Worm (Caenorhabditis elegans) whole organism, L3 larva: ENCODE measurements around the gene F53A9.6.

Experiments
- R02D3.7 ChIP-seq: fragments of 150-350 bp; optimal IDR thresholded peaks from 2 replicates; lab custom pipeline; 2014; ENCODE audit warnings: missing biosample characterization, missing genetic modification characterization
- ceh-16 ChIP-seq: sonication (generic microtip); optimal IDR thresholded peaks from 2 replicates; lab custom pipeline; 2017; ENCODE audit warnings: missing biosample characterization, missing genetic modification characterization
- ceh-82 ChIP-seq: fragments of 150-350 bp; optimal IDR thresholded peaks from 2 replicates; lab custom pipeline; 2014; ENCODE audit warnings: missing biosample characterization, missing genetic modification characterization
- ceh-9 ChIP-seq: sonication (generic microtip); optimal IDR thresholded peaks from 2 replicates; lab custom pipeline; 2018; ENCODE audit warnings: missing biosample characterization, missing genetic modification characterization
- egl-5 ChIP-seq: fragments of 150-350 bp; optimal IDR thresholded peaks from 2 replicates; lab custom pipeline; 2017; ENCODE audit warnings: missing biosample characterization, missing genetic modification reagents, missing genetic modification characterization, inconsistent platforms
- elt-2 ChIP-seq: sonication (generic microtip); optimal IDR thresholded peaks from 2 replicates; lab custom pipeline; 2016; ENCODE audit warnings: missing genetic modification reagents, mild to moderate bottlenecking, missing genetic modification characterization, missing compliant biosample characterization
- eor-1 ChIP-seq, 2 experiments: fragments of 150-350 bp; optimal IDR thresholded peaks; 2 replicates each; lab custom pipeline; 2014 to 2018; ENCODE audit warnings: missing biosample characterization in 2 of 2, missing genetic modification characterization in 2 of 2
- hmg-11 ChIP-seq: sonication (generic microtip); optimal IDR thresholded peaks from 2 replicates; lab custom pipeline; 2016; ENCODE audit warnings: missing genetic modification characterization, missing compliant biosample characterization
- jun-1 ChIP-seq: fragments of 150-350 bp; optimal IDR thresholded peaks from 2 replicates; lab custom pipeline; 2014; ENCODE audit warnings: missing biosample characterization, missing genetic modification reagents, missing genetic modification characterization
- lin-15B ChIP-seq: fragments of 150-350 bp; optimal IDR thresholded peaks from 2 replicates; lab custom pipeline; 2014; ENCODE audit warnings: missing biosample characterization, missing genetic modification characterization
- lsy-12 ChIP-seq: sonication (generic microtip); optimal IDR thresholded peaks from 2 replicates; lab custom pipeline; 2016; ENCODE audit warnings: mild to moderate bottlenecking, missing genetic modification characterization, missing compliant biosample characterization
- mdl-1 ChIP-seq: fragments of 150-350 bp; optimal IDR thresholded peaks from 2 replicates; lab custom pipeline; 2014; ENCODE audit warnings: missing biosample characterization, missing genetic modification characterization
- nfya-1 ChIP-seq: sonication (generic microtip); optimal IDR thresholded peaks from 2 replicates; lab custom pipeline; 2017; ENCODE audit warnings: missing genetic modification characterization, mild to moderate bottlenecking, missing compliant biosample characterization, antibody characterized with exemption, moderate library complexity; ENCODE audit not compliant: insufficient read depth
- nhr-11 ChIP-seq: fragments of 150-350 bp; optimal IDR thresholded peaks from 2 replicates; lab custom pipeline; 2014; ENCODE audit warnings: missing biosample characterization, missing genetic modification characterization
- nhr-23 ChIP-seq: fragments of 150-350 bp; optimal IDR thresholded peaks from 2 replicates; lab custom pipeline; 2014; ENCODE audit warnings: missing biosample characterization, missing genetic modification reagents, missing genetic modification characterization
- nhr-28 ChIP-seq: fragments of 150-350 bp; optimal IDR thresholded peaks from 2 replicates; lab custom pipeline; 2014; ENCODE audit warnings: missing biosample characterization, missing genetic modification characterization
- nhr-43 ChIP-seq: sonication (generic microtip); optimal IDR thresholded peaks from 2 replicates; lab custom pipeline; 2016; ENCODE audit warnings: mild to moderate bottlenecking, missing genetic modification characterization, missing compliant biosample characterization; ENCODE audit not compliant: poor library complexity, severe bottlenecking
- nhr-67 ChIP-seq: fragments of 150-350 bp; optimal IDR thresholded peaks from 2 replicates; lab custom pipeline; 2014; ENCODE audit warnings: missing biosample characterization, missing genetic modification characterization
- nhr-77 ChIP-seq: fragments of 150-350 bp; optimal IDR thresholded peaks from 2 replicates; lab custom pipeline; 2014; ENCODE audit warnings: missing biosample characterization, missing genetic modification characterization
- pha-4 ChIP-seq: fragments of 150-350 bp; optimal IDR thresholded peaks from 2 replicates; lab custom pipeline; 2014; ENCODE audit warnings: missing biosample characterization, missing genetic modification reagents, missing genetic modification characterization
- pqm-1 ChIP-seq: fragments of 150-350 bp; optimal IDR thresholded peaks from 2 replicates; lab custom pipeline; 2017; ENCODE audit warnings: missing biosample characterization, missing genetic modification characterization, inconsistent platforms
- sea-2 ChIP-seq: fragments of 150-350 bp; sonication (generic microtip); optimal IDR thresholded peaks from 4 replicates; lab custom pipeline; 2014; ENCODE audit warnings: missing biosample characterization, missing genetic modification reagents, missing genetic modification characterization
- skn-1 ChIP-seq: fragments of 150-350 bp; optimal IDR thresholded peaks from 2 replicates; lab custom pipeline; 2014; ENCODE audit warnings: missing biosample characterization, missing genetic modification characterization
- snpc-4 ChIP-seq: fragments of 150-350 bp; optimal IDR thresholded peaks from 2 replicates; lab custom pipeline; 2014; ENCODE audit warnings: missing biosample characterization, missing genetic modification characterization
- tbx-2 ChIP-seq: sonication (generic microtip); optimal IDR thresholded peaks from 2 replicates; lab custom pipeline; 2016; ENCODE audit warnings: mild to moderate bottlenecking, missing genetic modification characterization, missing compliant biosample characterization

F53A9.6 gene

ce11 chrX:8674514-8674913 is 39.1 kb downstream of the F53A9.6 start (continued):
- TF ChIP-seq nhr-11 (no peak), pqm-1 (tag; lab: Kevin White, UChicago) (peak; percentile 81), skn-1 (tag; lab: Kevin White, UChicago) (no peak), hmg-11 (tag; lab: Kevin White, UChicago) (no peak), ceh-9 (tag; lab: Kevin White, UChicago) (no peak), nhr-23 (tag; lab: Kevin White, UChicago) (no peak), mdl-1 (tag; lab: Kevin White, UChicago) (peak; percentile 44), lin-15B (tag; lab: Kevin White, UChicago) (no peak), elt-2 (tag; lab: Kevin White, UChicago) (peak; percentile 81), nhr-67 (tag; lab: Kevin White, UChicago) (no peak), jun-1 (tag; lab: Kevin White, UChicago) (peak; percentile 2)

DNA sequence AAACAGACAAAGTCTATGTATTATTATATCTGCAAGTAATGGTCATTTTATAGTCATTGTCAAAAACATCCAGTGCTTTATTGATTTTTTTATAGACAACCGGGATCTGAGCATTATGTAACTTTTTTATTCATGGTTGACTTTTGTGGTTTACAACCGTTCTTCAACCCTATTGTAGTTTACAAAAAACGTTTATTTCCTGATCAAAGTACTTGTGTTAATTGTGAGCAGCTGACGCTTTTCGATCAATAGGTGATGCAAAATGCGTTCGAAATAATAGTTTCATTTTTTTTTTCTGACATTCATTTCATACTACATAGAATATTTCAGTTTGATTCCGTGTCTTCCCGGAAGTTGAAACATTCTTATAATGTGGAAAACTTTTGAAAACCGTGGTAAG is 40.8 kb downstream of the F53A9.6 start, which contains the start of the genes K09E2.2 and K09E2.3:
K09E2.2 (plus strand) TSS at position 301 of the 400 bp plus-strand sequence.
K09E2.3 (plus strand) TSS at position 325 of the 400 bp plus-strand sequence.
- TF ChIP-seq nhr-11 (no peak), nhr-77 (tag; lab: Kevin White, UChicago) (no peak), ceh-9 (tag; lab: Kevin White, UChicago) (no peak), R02D3.7 (tag; lab: Kevin White, UChicago) (no peak), eor-1 (tag; optimal IDR thresholded peaks at IDR 0.05; lab: Kevin White, UChicago) (no peak), ceh-16 (tag; lab: Kevin White, UChicago) (no peak), egl-5 (tag; lab: Kevin White, UChicago) (no peak), nhr-43 (no peak), ceh-82 (no peak), hmg-11 (tag; lab: Kevin White, UChicago) (no peak), nhr-28 (no peak), sea-2 (GFP tag; lab: Kevin White, UChicago) (no peak), lsy-12 (tag; lab: Kevin White, UChicago) (no peak), pha-4 (tag; lab: Kevin White, UChicago) (no peak), tbx-2 (tag; lab: Kevin White, UChicago) (no peak), snpc-4 (tag; lab: Kevin White, UChicago) (no peak), nfya-1 (tag; lab: Kevin White, UChicago) (no peak)
- TF ChIP-seq, all 47 proteins: peak for 0
